Worm (Caenorhabditis elegans) whole organism, young adult: ENCODE data around the gene srv-9.

Experiments
- B0336.3 ChIP-seq: fragments of 200-800 bp; sonication (Bioruptor generic); IDR thresholded peaks from 2 replicates; pipeline ENCODE4 v1.3.6; 2022; ENCODE audit warnings: missing genetic modification characterization, missing compliant biosample characterization
- C06A6.2 ChIP-seq: fragments of 200-800 bp; sonication (Bioruptor generic); conservative IDR thresholded peaks from 2 replicates; pipeline ENCODE4 v1.3.6; 2022; ENCODE audit warnings: missing genetic modification characterization, missing compliant biosample characterization
- D2030.7 ChIP-seq: fragments of 200-800 bp; sonication (Bioruptor generic); IDR thresholded peaks from 2 replicates; pipeline ENCODE4 v1.3.6; 2022; ENCODE audit warnings: missing genetic modification reagents, missing genetic modification characterization, missing compliant biosample characterization
- F10E7.11 ChIP-seq: sonication (generic microtip); optimal IDR thresholded peaks from 2 replicates; lab custom pipeline; 2017; ENCODE audit warnings: mild to moderate bottlenecking, missing genetic modification characterization, moderate library complexity, missing compliant biosample characterization
- F33H1.4 ChIP-seq: fragments of 200-800 bp; sonication (Bioruptor generic); IDR thresholded peaks from 2 replicates; pipeline ENCODE4 v1.3.6; 2022; ENCODE audit warnings: missing genetic modification reagents, missing genetic modification characterization, missing compliant biosample characterization
- F39B2.1 ChIP-seq: fragments of 200-800 bp; sonication (Bioruptor generic); IDR thresholded peaks from 2 replicates; pipeline ENCODE4 v1.3.6; 2022; ENCODE audit warnings: missing genetic modification reagents, missing genetic modification characterization, missing compliant biosample characterization
- K11D2.4 ChIP-seq: fragments of 200-800 bp; sonication (Bioruptor generic); IDR thresholded peaks from 2 replicates; pipeline ENCODE4 v1.3.6; 2022; ENCODE audit warnings: missing genetic modification reagents, missing genetic modification characterization, missing compliant biosample characterization
- Y56A3A.18 ChIP-seq: fragments of 200-800 bp; sonication (Bioruptor generic); IDR thresholded peaks from 2 replicates; pipeline ENCODE4 v1.3.6; 2022; ENCODE audit warnings: missing genetic modification reagents, missing genetic modification characterization, missing compliant biosample characterization
- akir-1 ChIP-seq: fragments of 200-800 bp; sonication (Bioruptor generic); optimal IDR thresholded peaks from 2 replicates; lab custom pipeline; 2018; ENCODE audit warnings: mild to moderate bottlenecking, missing genetic modification characterization, moderate library complexity, missing compliant biosample characterization
- aptf-2 ChIP-seq: fragments of 200-800 bp; sonication (Bioruptor generic); conservative IDR thresholded peaks from 2 replicates; pipeline ENCODE4 v1.3.6; 2022; ENCODE audit warnings: missing genetic modification reagents, missing genetic modification characterization, missing compliant biosample characterization
- aptf-3 ChIP-seq: fragments of 200-800 bp; sonication (Bioruptor generic); IDR thresholded peaks from 2 replicates; pipeline ENCODE4 v1.3.6; 2022; ENCODE audit warnings: missing genetic modification characterization, missing compliant biosample characterization
- attf-5 ChIP-seq: fragments of 200-800 bp; sonication (Bioruptor generic); optimal IDR thresholded peaks from 2 replicates; lab custom pipeline; 2018; ENCODE audit warnings: mild to moderate bottlenecking, missing genetic modification characterization, missing compliant biosample characterization
- bed-2 ChIP-seq: fragments of 200-800 bp; sonication (Bioruptor generic); IDR thresholded peaks from 2 replicates; pipeline ENCODE4 v1.3.6; 2022; ENCODE audit warnings: missing genetic modification reagents, missing genetic modification characterization, missing compliant biosample characterization
- cebp-1 ChIP-seq, 2 experiments: fragments of 200-800 bp in 1 of 2; sonication (Bioruptor generic) in 1 of 2; sonication (generic microtip) in 1 of 2; IDR thresholded peaks in 1 of 2; optimal IDR thresholded peaks in 1 of 2; 2 replicates each; pipeline versions ENCODE4 v1.3.6 to Lab custom; 2017 to 2022; ENCODE audit warnings: missing compliant biosample characterization in 2 of 2, missing genetic modification characterization in 2 of 2, mild to moderate bottlenecking in 1 of 2, missing genetic modification reagents in 1 of 2, moderate library complexity in 1 of 2
- cebp-2 ChIP-seq: fragments of 200-800 bp; sonication (Bioruptor generic); IDR thresholded peaks from 2 replicates; pipeline ENCODE4 v1.3.6; 2022; ENCODE audit warnings: missing genetic modification characterization, missing compliant biosample characterization
- ceh-100 ChIP-seq: fragments of 200-800 bp; sonication (Bioruptor generic); IDR thresholded peaks from 2 replicates; pipeline ENCODE4 v1.3.6; 2022; ENCODE audit warnings: missing genetic modification reagents, missing genetic modification characterization, missing compliant biosample characterization
- ceh-27 ChIP-seq: fragments of 200-800 bp; sonication (Bioruptor generic); optimal IDR thresholded peaks from 2 replicates; lab custom pipeline; 2018; ENCODE audit warnings: mild to moderate bottlenecking, missing genetic modification characterization, moderate library complexity, missing compliant biosample characterization
- ceh-40 ChIP-seq: fragments of 200-800 bp; sonication (Bioruptor generic); IDR thresholded peaks from 2 replicates; pipeline ENCODE4 v1.3.6; 2022; ENCODE audit warnings: missing genetic modification characterization, missing compliant biosample characterization
- chd-7 ChIP-seq: sonication (generic microtip); optimal IDR thresholded peaks from 2 replicates; lab custom pipeline; 2016; ENCODE audit warnings: mild to moderate bottlenecking, missing genetic modification characterization, moderate library complexity, missing compliant biosample characterization
- die-1 ChIP-seq: sonication (generic microtip); optimal IDR thresholded peaks from 2 replicates; lab custom pipeline; 2016; ENCODE audit warnings: missing genotype, mild to moderate bottlenecking, missing genetic modification characterization, missing compliant biosample characterization
- egrh-3 ChIP-seq: fragments of 200-800 bp; sonication (Bioruptor generic); IDR thresholded peaks from 2 replicates; pipeline ENCODE4 v1.3.6; 2022; ENCODE audit warnings: missing genetic modification reagents, missing genetic modification characterization, missing compliant biosample characterization
- ets-4 ChIP-seq: fragments of 200-800 bp; sonication (Bioruptor generic); optimal IDR thresholded peaks from 2 replicates; lab custom pipeline; 2018; ENCODE audit warnings: mild to moderate bottlenecking, missing genetic modification characterization, missing compliant biosample characterization
- him-1 ChIP-seq: sonication (generic microtip); optimal IDR thresholded peaks from 2 replicates; lab custom pipeline; 2016; ENCODE audit warnings: missing genotype, missing genetic modification reagents, missing genetic modification characterization, missing compliant biosample characterization
- hmg-1.2 ChIP-seq: fragments of 200-800 bp; sonication (Bioruptor generic); IDR thresholded peaks from 2 replicates; pipeline ENCODE4 v1.3.6; 2022; ENCODE audit warnings: missing genetic modification reagents, missing genetic modification characterization, missing compliant biosample characterization
- hmg-20 ChIP-seq: fragments of 200-800 bp; sonication (Bioruptor generic); IDR thresholded peaks from 2 replicates; pipeline ENCODE4 v1.3.6; 2022; ENCODE audit warnings: missing genetic modification reagents, missing genetic modification characterization, missing compliant biosample characterization
- hrde-1 ChIP-seq: sonication (generic microtip); optimal IDR thresholded peaks from 2 replicates; lab custom pipeline; 2016; ENCODE audit warnings: missing genetic modification characterization, mild to moderate bottlenecking, missing compliant biosample characterization, moderate library complexity, missing genotype, missing genetic modification reagents, borderline replicate concordance
- hsf-1 ChIP-seq: fragments of 200-800 bp; sonication (Bioruptor generic); IDR thresholded peaks from 2 replicates; pipeline ENCODE4 v1.3.6; 2022; ENCODE audit warnings: missing genetic modification reagents, missing genetic modification characterization, missing compliant biosample characterization
- let-607 ChIP-seq, 2 experiments: fragments of 200-800 bp in 1 of 2; sonication (Bioruptor generic) in 1 of 2; sonication (generic microtip) in 1 of 2; optimal IDR thresholded peaks; 2 replicates each; lab custom pipeline; 2016 to 2018; ENCODE audit warnings: mild to moderate bottlenecking in 2 of 2, missing compliant biosample characterization in 2 of 2, missing genetic modification characterization in 2 of 2, moderate library complexity in 2 of 2, missing genotype in 1 of 2
- lin-54 ChIP-seq: fragments of 200-800 bp; sonication (Bioruptor generic); optimal IDR thresholded peaks from 2 replicates; lab custom pipeline; 2018; ENCODE audit warnings: mild to moderate bottlenecking, missing genetic modification characterization, missing compliant biosample characterization
- lir-1 ChIP-seq: fragments of 200-800 bp; sonication (Bioruptor generic); conservative IDR thresholded peaks from 2 replicates; pipeline ENCODE4 v1.3.6; 2022; ENCODE audit warnings: missing genetic modification reagents, missing genetic modification characterization, missing compliant biosample characterization
- mes-4 ChIP-seq: sonication (generic microtip); optimal IDR thresholded peaks from 2 replicates; lab custom pipeline; 2016; ENCODE audit warnings: missing genotype, missing genetic modification characterization, missing compliant biosample characterization
- nfya-2 ChIP-seq: fragments of 200-800 bp; sonication (Bioruptor generic); IDR thresholded peaks from 2 replicates; pipeline ENCODE4 v1.3.6; 2022; ENCODE audit warnings: missing genetic modification reagents, missing genetic modification characterization, missing compliant biosample characterization
- nhr-120 ChIP-seq: fragments of 200-800 bp; sonication (Bioruptor generic); IDR thresholded peaks from 2 replicates; pipeline ENCODE4 v1.3.6; 2022; ENCODE audit warnings: missing genetic modification characterization, missing compliant biosample characterization
- nhr-27 ChIP-seq: fragments of 200-800 bp; sonication (Bioruptor generic); optimal IDR thresholded peaks from 2 replicates; lab custom pipeline; 2018; ENCODE audit warnings: mild to moderate bottlenecking, missing genetic modification characterization, moderate library complexity, missing compliant biosample characterization
- nhr-90 ChIP-seq: sonication (generic microtip); optimal IDR thresholded peaks from 2 replicates; lab custom pipeline; 2016; ENCODE audit warnings: missing genotype, mild to moderate bottlenecking, missing genetic modification characterization, missing compliant biosample characterization
- rcor-1 ChIP-seq: fragments of 200-800 bp; sonication (Bioruptor generic); IDR thresholded peaks from 2 replicates; pipeline ENCODE4 v1.3.6; 2022; ENCODE audit warnings: missing genetic modification reagents, missing genetic modification characterization, missing compliant biosample characterization
- rpc-1 ChIP-seq, 2 experiments: fragments of 150-350 bp in 1 of 2; sonication (generic microtip) in 1 of 2; optimal IDR thresholded peaks; 2 replicates each; lab custom pipeline; 2014 to 2018; ENCODE audit warnings: missing biosample characterization in 1 of 2, missing genetic modification characterization in 1 of 2, missing genetic modification reagents in 1 of 2, missing genotype in 1 of 2
- sdz-38 ChIP-seq: sonication (generic microtip); optimal IDR thresholded peaks from 2 replicates; lab custom pipeline; 2016; ENCODE audit warnings: missing genotype, missing genetic modification characterization, missing compliant biosample characterization
- sea-2 ChIP-seq: fragments of 200-800 bp; sonication (Bioruptor generic); IDR thresholded peaks from 2 replicates; pipeline ENCODE4 v1.3.6; 2022; ENCODE audit warnings: missing genetic modification characterization, missing compliant biosample characterization
- sptf-2 ChIP-seq: fragments of 200-800 bp; sonication (Bioruptor generic); optimal IDR thresholded peaks from 2 replicates; lab custom pipeline; 2018; ENCODE audit warnings: mild to moderate bottlenecking, missing genetic modification characterization, missing compliant biosample characterization
- tlf-1 ChIP-seq: fragments of 200-800 bp; sonication (Bioruptor generic); optimal IDR thresholded peaks from 2 replicates; lab custom pipeline; 2018; ENCODE audit warnings: mild to moderate bottlenecking, missing genetic modification characterization, missing compliant biosample characterization
- unc-62 ChIP-seq: fragments of 150-350 bp; optimal IDR thresholded peaks from 2 replicates; lab custom pipeline; 2014; ENCODE audit warnings: missing biosample characterization, missing genetic modification reagents, missing genetic modification characterization
- ztf-18 ChIP-seq: sonication (generic microtip); optimal IDR thresholded peaks from 2 replicates; lab custom pipeline; 2016; ENCODE audit warnings: missing genotype, mild to moderate bottlenecking, missing genetic modification characterization, missing compliant biosample characterization
- ztf-22 ChIP-seq: fragments of 200-800 bp; sonication (Bioruptor generic); optimal IDR thresholded peaks from 2 replicates; lab custom pipeline; 2018; ENCODE audit warnings: mild to moderate bottlenecking, missing genetic modification characterization, moderate library complexity, missing compliant biosample characterization
- ztf-25 ChIP-seq: fragments of 200-800 bp; sonication (Bioruptor generic); IDR thresholded peaks from 2 replicates; pipeline ENCODE4 v1.3.6; 2022; ENCODE audit warnings: missing genetic modification reagents, missing genetic modification characterization, missing compliant biosample characterization
- ztf-3 ChIP-seq: fragments of 200-800 bp; sonication (Bioruptor generic); optimal IDR thresholded peaks from 2 replicates; lab custom pipeline; 2018; ENCODE audit warnings: mild to moderate bottlenecking, missing genetic modification characterization, missing compliant biosample characterization

srv-9 gene

DNA sequence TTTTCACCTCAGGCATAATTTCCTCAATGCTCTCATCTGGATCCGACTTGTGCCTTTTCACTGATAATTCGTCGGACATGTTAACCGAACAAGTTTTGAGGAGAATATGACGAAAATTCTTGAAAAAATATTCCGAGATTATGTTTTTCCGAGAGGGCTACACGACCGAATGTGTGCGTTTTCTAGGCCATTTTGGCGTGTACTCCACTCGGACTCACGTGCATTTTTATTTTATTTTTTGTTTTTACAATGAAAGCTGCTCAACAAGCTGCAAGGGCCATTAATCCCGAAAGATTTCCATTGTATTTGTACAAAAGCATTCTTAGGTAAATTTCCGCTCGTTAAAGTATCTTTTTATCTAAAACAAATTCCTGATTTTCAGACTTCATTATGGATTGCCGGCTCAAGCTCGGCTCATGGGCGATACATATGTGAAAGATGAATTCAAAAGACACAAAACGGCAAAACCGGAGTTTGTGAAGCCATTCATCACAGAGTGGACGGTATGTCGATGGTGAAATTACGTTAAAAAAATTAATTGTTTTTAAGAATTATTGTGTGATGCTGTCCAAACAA is 45.3 kb upstream of the srv-9 start, which contains the start of the genes F25H9.6 and F25H9.7 (continued):
- TF ChIP-seq rpc-1 (optimal IDR thresholded peaks at IDR 0.05; lab: Kevin White, UChicago) = no peak
- no peak for TF ChIP-seq rpc-1 (tag; optimal IDR thresholded peaks at IDR 0.05; lab: Kevin White, UChicago)
- peak; percentile 83 for TF ChIP-seq chd-7 (tag; lab: Kevin White, UChicago)
- TF ChIP-seq ztf-18 = peak; percentile 12
- TF ChIP-seq F10E7.11 (tag; lab: Kevin White, UChicago) = peak; percentile 22
- 0 out of 2 replicates have a peak, but pooled peaks have one; percentile 58 for TF ChIP-seq nhr-120
- peak; percentile 46 for TF ChIP-seq nhr-27
- no peak for TF ChIP-seq die-1 (tag; lab: Kevin White, UChicago)
- peak; percentile 65 for TF ChIP-seq lin-54 (GFP tag; lab: Kevin White, UChicago)
- TF ChIP-seq let-607 (tag; optimal IDR thresholded peaks at IDR 0.05; lab: Kevin White, UChicago) = peak in 1 of 2 experiments; percentile 71
- no peak; the same call in 1 of the 2 replicates for TF ChIP-seq egrh-3 (GFP tag; lab: Robert Waterston, UW)
- TF ChIP-seq tlf-1 (GFP tag; lab: Kevin White, UChicago) = peak; percentile 70
- TF ChIP-seq ceh-100 = peak; percentile 79
- no peak for TF ChIP-seq sdz-38
- TF ChIP-seq K11D2.4 (GFP tag; lab: Robert Waterston, UW) = peak; percentile 79
- TF ChIP-seq lir-1 (GFP tag; lab: Robert Waterston, UW) = peak; percentile 93
- peak; percentile 39 for TF ChIP-seq ztf-22
- TF ChIP-seq hsf-1 = peak; percentile 60; the same call in 1 of the 2 replicates
- TF ChIP-seq ceh-27 (GFP tag; lab: Kevin White, UChicago) = peak; percentile 95
- TF ChIP-seq F33H1.4 (GFP tag; lab: Robert Waterston, UW) = peak; percentile 58
- TF ChIP-seq D2030.7 (GFP tag; lab: Robert Waterston, UW) = peak; percentile 77
- TF ChIP-seq rcor-1 (GFP tag; lab: Robert Waterston, UW) = peak; percentile 73
- TF ChIP-seq B0336.3 = peak; percentile 57; the same call in 1 of the 2 replicates
- TF ChIP-seq aptf-3 (GFP tag; lab: Robert Waterston, UW) = no peak
- peak; percentile 82; the same call in 1 of the 2 replicates for TF ChIP-seq aptf-2 (GFP tag; lab: Robert Waterston, UW)
- no peak for TF ChIP-seq sptf-2 (GFP tag; lab: Kevin White, UChicago)
- 0 out of 2 replicates have a peak, but pooled peaks have one; percentile 29 for TF ChIP-seq hmg-1.2 (GFP tag; lab: Robert Waterston, UW)
- TF ChIP-seq F39B2.1 (GFP tag; lab: Robert Waterston, UW) = 0 out of 2 replicates have a peak, but pooled peaks have one; percentile 45
- TF ChIP-seq bed-2 = peak; percentile 91; the same call in 1 of the 2 replicates
- TF ChIP-seq ztf-3 (GFP tag; lab: Kevin White, UChicago) = no peak
- TF ChIP-seq ztf-25 = no peak
- TF ChIP-seq Y56A3A.18 (GFP tag; lab: Robert Waterston, UW) = 0 out of 2 replicates have a peak, but pooled peaks have one; percentile 57
- no peak for TF ChIP-seq cebp-2
- peak; percentile 91 for TF ChIP-seq akir-1 (GFP tag; lab: Kevin White, UChicago)
- TF ChIP-seq nhr-90 = no peak
- TF ChIP-seq mes-4 = no peak
- peak; percentile 47; the same call in 1 of the 2 replicates for TF ChIP-seq sea-2
- no peak for TF ChIP-seq ets-4 (GFP tag; lab: Kevin White, UChicago)
- 0 out of 2 replicates have a peak, but pooled peaks have one; percentile 36 for TF ChIP-seq ceh-40 (GFP tag; lab: Robert Waterston, UW)
- peak; percentile 25; the same call in 1 of the 2 replicates for TF ChIP-seq cebp-1 (GFP tag; IDR thresholded peaks at IDR 0.05; lab: Robert Waterston, UW)
- TF ChIP-seq cebp-1 (tag; optimal IDR thresholded peaks at IDR 0.05; lab: Kevin White, UChicago) = peak; percentile 62
- TF ChIP-seq nfya-2 (GFP tag; lab: Robert Waterston, UW) = no peak
- peak; percentile 86 for TF ChIP-seq him-1 (tag; lab: Kevin White, UChicago)
- no peak for TF ChIP-seq attf-5 (GFP tag; lab: Kevin White, UChicago)
- no peak for TF ChIP-seq unc-62 (GFP tag; lab: Kevin White, UChicago)
- TF ChIP-seq hmg-20 (GFP tag; lab: Robert Waterston, UW) = peak; percentile 82
- peak; percentile 76 for TF ChIP-seq hrde-1 (tag; lab: Kevin White, UChicago)
- TF ChIP-seq C06A6.2 = no peak
